Worm (Caenorhabditis elegans) whole organism, L3 larva: ENCODE results near the gene C12D8.13.

ENCODE experiments used
- R02D3.7 ChIP-seq: fragments of 150-350 bp; optimal IDR thresholded peaks from 2 replicates; lab custom pipeline; 2014; ENCODE audit warnings: missing biosample characterization, missing genetic modification characterization
- aly-2 ChIP-seq: fragments of 150-350 bp; optimal IDR thresholded peaks from 2 replicates; lab custom pipeline; 2014; ENCODE audit warnings: missing biosample characterization, missing genetic modification characterization
- ceh-82 ChIP-seq: fragments of 150-350 bp; optimal IDR thresholded peaks from 2 replicates; lab custom pipeline; 2014; ENCODE audit warnings: missing biosample characterization, missing genetic modification characterization
- elt-1 ChIP-seq: fragments of 150-350 bp; optimal IDR thresholded peaks from 2 replicates; lab custom pipeline; 2014; ENCODE audit warnings: missing biosample characterization, missing genetic modification characterization
- fos-1 ChIP-seq: fragments of 150-350 bp; optimal IDR thresholded peaks from 2 replicates; lab custom pipeline; 2014; ENCODE audit warnings: missing biosample characterization, missing genetic modification characterization
- jun-1 ChIP-seq: fragments of 150-350 bp; optimal IDR thresholded peaks from 2 replicates; lab custom pipeline; 2014; ENCODE audit warnings: missing biosample characterization, missing genetic modification reagents, missing genetic modification characterization
- mdl-1 ChIP-seq: fragments of 150-350 bp; optimal IDR thresholded peaks from 2 replicates; lab custom pipeline; 2014; ENCODE audit warnings: missing biosample characterization, missing genetic modification characterization
- mml-1 ChIP-seq: fragments of 150-350 bp; sonication (generic microtip); optimal IDR thresholded peaks from 3 replicates; lab custom pipeline; 2014; ENCODE audit warnings: missing biosample characterization, missing genetic modification characterization
- nhr-11 ChIP-seq: fragments of 150-350 bp; optimal IDR thresholded peaks from 2 replicates; lab custom pipeline; 2014; ENCODE audit warnings: missing biosample characterization, missing genetic modification characterization
- nhr-237 ChIP-seq: fragments of 150-350 bp; optimal IDR thresholded peaks from 2 replicates; lab custom pipeline; 2014; ENCODE audit warnings: missing biosample characterization, missing genetic modification characterization
- snpc-4 ChIP-seq: fragments of 150-350 bp; optimal IDR thresholded peaks from 2 replicates; lab custom pipeline; 2014; ENCODE audit warnings: missing biosample characterization, missing genetic modification characterization
- ztf-4 ChIP-seq: fragments of 150-350 bp; optimal IDR thresholded peaks from 2 replicates; lab custom pipeline; 2014; ENCODE audit warnings: missing biosample characterization, missing genetic modification characterization

- TF ChIP-seq ztf-4 (tag; lab: Kevin White, UChicago) (no peak), fos-1 (tag; lab: Kevin White, UChicago) (no peak), aly-2 (tag; lab: Kevin White, UChicago) (no peak), jun-1 (tag; lab: Kevin White, UChicago) (no peak), mdl-1 (tag; lab: Kevin White, UChicago) (no peak), nhr-11 (tag; lab: Kevin White, UChicago) (no peak), ceh-82 (tag; lab: Kevin White, UChicago) (no peak), mml-1 (tag; lab: Kevin White, UChicago) (no peak), elt-1 (tag; lab: Kevin White, UChicago) (no peak), R02D3.7 (no peak), nhr-237 (tag; lab: Kevin White, UChicago) (no peak), snpc-4 (tag; lab: Kevin White, UChicago) (no peak)
These were observed 45.5 kb upstream of the C12D8.13 start for ce11 chrV:10266050-10266449.
